Fruit fly (Drosophila melanogaster) whole organism, embryonic: ENCODE measurements around the gene be.
A peak's percentile ranks its signal among the peaks of the same experiment; 100 is the strongest.

Source experiments
- Antp ChIP-seq: fragments of 200-800 bp; sonication (Bioruptor generic); optimal IDR thresholded peaks from 3 replicates; lab custom pipeline; 2016; ENCODE audit warnings: missing biosample characterization, missing genetic modification characterization
- B-H2 ChIP-seq: fragments of 200-800 bp; sonication (Bioruptor generic); optimal IDR thresholded peaks from 2 replicates; lab custom pipeline; 2018; ENCODE audit warnings: missing biosample characterization, mild to moderate bottlenecking, missing genetic modification characterization
- CG10147 ChIP-seq: fragments of 200-800 bp; sonication (Bioruptor generic); optimal IDR thresholded peaks from 2 replicates; lab custom pipeline; 2019; ENCODE audit warnings: missing biosample characterization, mild to moderate bottlenecking, missing genetic modification characterization, moderate library complexity
- CG10366 ChIP-seq: fragments of 200-800 bp; sonication (Bioruptor generic); IDR thresholded peaks from 2 replicates; pipeline ENCODE4 v1.3.6; 2022; ENCODE audit warnings: missing biosample characterization, missing genetic modification characterization
- CG10543 ChIP-seq: fragments of 200-800 bp; sonication (Bioruptor generic); optimal IDR thresholded peaks from 3 replicates; lab custom pipeline; 2017; ENCODE audit warnings: missing biosample characterization, mild to moderate bottlenecking, missing genetic modification characterization, moderate library complexity
- CG10979 ChIP-seq: fragments of 200-800 bp; sonication (Bioruptor generic); optimal IDR thresholded peaks from 2 replicates; lab custom pipeline; 2018; ENCODE audit warnings: missing biosample characterization, mild to moderate bottlenecking, missing genetic modification characterization, moderate library complexity
- CG11398 ChIP-seq: fragments of 200-800 bp; sonication (Bioruptor generic); optimal IDR thresholded peaks from 2 replicates; lab custom pipeline; 2016; ENCODE audit warnings: missing biosample characterization, missing genetic modification characterization
- CG11504 ChIP-seq: fragments of 200-800 bp; sonication (Bioruptor generic); optimal IDR thresholded peaks from 3 replicates; lab custom pipeline; 2019; ENCODE audit warnings: missing biosample characterization, mild to moderate bottlenecking, missing genetic modification characterization, moderate library complexity
- CG11560 ChIP-seq: fragments of 200-800 bp; sonication (Bioruptor generic); IDR thresholded peaks from 3 replicates; pipeline ENCODE4 v1.3.6; 2022; ENCODE audit warnings: missing biosample characterization, missing genetic modification characterization
- CG12659 ChIP-seq: fragments of 200-800 bp; sonication (Bioruptor generic); optimal IDR thresholded peaks from 3 replicates; lab custom pipeline; 2017; ENCODE audit warnings: mild to moderate bottlenecking, missing biosample characterization, missing genetic modification reagents, missing genetic modification characterization
- CG13424 ChIP-seq: fragments of 200-800 bp; sonication (Bioruptor generic); optimal IDR thresholded peaks from 2 replicates; lab custom pipeline; 2019; ENCODE audit warnings: missing biosample characterization, mild to moderate bottlenecking, missing genetic modification characterization, moderate library complexity
- CG15514 ChIP-seq: fragments of 200-800 bp; sonication (Bioruptor generic); optimal IDR thresholded peaks from 3 replicates; lab custom pipeline; 2017; ENCODE audit warnings: missing biosample characterization, missing genetic modification characterization, mild to moderate bottlenecking, moderate library complexity, missing genetic modification reagents
- CG15601 ChIP-seq: fragments of 200-800 bp; sonication (Bioruptor generic); optimal IDR thresholded peaks from 3 replicates; lab custom pipeline; 2019; ENCODE audit warnings: missing biosample characterization, mild to moderate bottlenecking, missing genetic modification characterization, moderate library complexity
- CG15696 ChIP-seq: fragments of 200-800 bp; sonication (Bioruptor generic); optimal IDR thresholded peaks from 2 replicates; lab custom pipeline; 2019; ENCODE audit warnings: missing biosample characterization, mild to moderate bottlenecking, missing genetic modification characterization, moderate library complexity
- CG17186 ChIP-seq: fragments of 200-800 bp; sonication (Bioruptor generic); optimal IDR thresholded peaks from 3 replicates; lab custom pipeline; 2017; ENCODE audit warnings: missing biosample characterization, missing genetic modification reagents, missing genetic modification characterization
- CG17361 ChIP-seq: fragments of 200-800 bp; sonication (Bioruptor generic); IDR thresholded peaks from 3 replicates; pipeline ENCODE4 v1.3.6; 2022; ENCODE audit warnings: missing biosample characterization, missing genetic modification characterization
- CG17568 ChIP-seq: fragments of 200-800 bp; sonication (Bioruptor generic); optimal IDR thresholded peaks from 2 replicates; lab custom pipeline; 2018; ENCODE audit warnings: missing biosample characterization, mild to moderate bottlenecking, missing genetic modification characterization, moderate library complexity
- CG17829 ChIP-seq: fragments of 200-800 bp; optimal IDR thresholded peaks from 2 replicates; lab custom pipeline; 2019; ENCODE audit warnings: missing biosample characterization, mild to moderate bottlenecking, missing genetic modification characterization, moderate library complexity
- CG18262 ChIP-seq: fragments of 200-800 bp; optimal IDR thresholded peaks from 3 replicates; lab custom pipeline; 2019; ENCODE audit warnings: missing biosample characterization, mild to moderate bottlenecking, missing genetic modification characterization, moderate library complexity
- CG2120 ChIP-seq: fragments of 200-800 bp; sonication (Bioruptor generic); optimal IDR thresholded peaks from 3 replicates; lab custom pipeline; 2016; ENCODE audit warnings: missing biosample characterization, missing genetic modification characterization
- CG30020 ChIP-seq: fragments of 200-800 bp; optimal IDR thresholded peaks from 2 replicates; lab custom pipeline; 2019; ENCODE audit warnings: missing biosample characterization, mild to moderate bottlenecking, missing genetic modification characterization, moderate library complexity
- CG31441 ChIP-seq: fragments of 200-800 bp; sonication (Bioruptor generic); IDR thresholded peaks from 2 replicates; pipeline ENCODE4 v1.3.6; 2022; ENCODE audit warnings: missing biosample characterization, missing genetic modification characterization
- CG4424 ChIP-seq: fragments of 200-800 bp; sonication (Bioruptor generic); optimal IDR thresholded peaks from 3 replicates; lab custom pipeline; 2016; ENCODE audit warnings: missing biosample characterization, missing genetic modification characterization
- CG8924 ChIP-seq: fragments of 200-800 bp; optimal IDR thresholded peaks from 3 replicates; lab custom pipeline; 2019; ENCODE audit warnings: missing biosample characterization, mild to moderate bottlenecking, missing genetic modification characterization, moderate library complexity
- CG8944 ChIP-seq: fragments of 200-800 bp; sonication (Bioruptor generic); optimal IDR thresholded peaks from 3 replicates; lab custom pipeline; 2016; ENCODE audit warnings: missing biosample characterization, missing genetic modification characterization
- CoRest ChIP-seq: fragments of 200-800 bp; sonication (Bioruptor generic); optimal IDR thresholded peaks from 3 replicates; lab custom pipeline; 2018; ENCODE audit warnings: missing biosample characterization, mild to moderate bottlenecking, missing genetic modification characterization, moderate library complexity
- Dbx ChIP-seq: fragments of 200-800 bp; sonication (Bioruptor generic); IDR thresholded peaks from 3 replicates; pipeline ENCODE4 v1.3.6; 2022; ENCODE audit warnings: missing biosample characterization, missing genetic modification characterization
- Dp ChIP-seq: fragments of 200-800 bp; sonication (Bioruptor generic); optimal IDR thresholded peaks from 2 replicates; lab custom pipeline; 2018; ENCODE audit warnings: missing biosample characterization, mild to moderate bottlenecking, missing genetic modification characterization, moderate library complexity
- Hr3 ChIP-seq: fragments of 200-800 bp; sonication (Bioruptor generic); optimal IDR thresholded peaks from 3 replicates; lab custom pipeline; 2016; ENCODE audit warnings: missing biosample characterization, missing genetic modification characterization
- Hsf ChIP-seq: fragments of 200-800 bp; sonication (Bioruptor generic); optimal IDR thresholded peaks from 3 replicates; lab custom pipeline; 2016; ENCODE audit warnings: missing biosample characterization, missing genetic modification characterization
- Nf-YC ChIP-seq: fragments of 200-800 bp; optimal IDR thresholded peaks from 3 replicates; lab custom pipeline; 2019; ENCODE audit warnings: missing biosample characterization, mild to moderate bottlenecking, missing genetic modification characterization, moderate library complexity
- Ssrp ChIP-seq: fragments of 200-800 bp; sonication (Bioruptor generic); optimal IDR thresholded peaks from 2 replicates; lab custom pipeline; 2018; ENCODE audit warnings: missing biosample characterization, mild to moderate bottlenecking, missing genetic modification characterization, moderate library complexity
- bab2 ChIP-seq: fragments of 200-800 bp; sonication (Bioruptor generic); optimal IDR thresholded peaks from 2 replicates; lab custom pipeline; 2016; ENCODE audit warnings: missing biosample characterization, missing genetic modification characterization
- cato ChIP-seq: fragments of 200-800 bp; sonication (Bioruptor generic); optimal IDR thresholded peaks from 2 replicates; lab custom pipeline; 2016; ENCODE audit warnings: missing biosample characterization, missing genetic modification characterization, borderline replicate concordance
- exex ChIP-seq: fragments of 200-800 bp; sonication (Bioruptor generic); optimal IDR thresholded peaks from 4 replicates; lab custom pipeline; 2018; ENCODE audit warnings: missing biosample characterization, mild to moderate bottlenecking, missing genetic modification characterization, moderate library complexity
- mld ChIP-seq: fragments of 200-800 bp; sonication (Bioruptor generic); IDR thresholded peaks from 3 replicates; pipeline ENCODE4 v1.3.6; 2022; ENCODE audit warnings: missing biosample characterization, missing genetic modification characterization; ENCODE audit not compliant: partially characterized antibody
- nau ChIP-seq: fragments of 200-800 bp; sonication (Bioruptor generic); optimal IDR thresholded peaks from 3 replicates; lab custom pipeline; 2017; ENCODE audit warnings: missing biosample characterization, mild to moderate bottlenecking, missing genetic modification characterization, missing genetic modification reagents
- nerfin-2 ChIP-seq: fragments of 200-800 bp; sonication (Bioruptor generic); IDR thresholded peaks from 2 replicates; pipeline ENCODE4 v1.3.6; 2022; ENCODE audit warnings: missing biosample characterization, missing genetic modification characterization; ENCODE audit not compliant: partially characterized antibody
- nmo ChIP-seq: fragments of 200-800 bp; sonication (Bioruptor generic); optimal IDR thresholded peaks from 2 replicates; lab custom pipeline; 2018; ENCODE audit warnings: missing biosample characterization, mild to moderate bottlenecking, missing genetic modification characterization, moderate library complexity
- otp ChIP-seq: fragments of 200-800 bp; sonication (Bioruptor generic); IDR thresholded peaks from 3 replicates; pipeline ENCODE4, ENCODE4 v1.3.6; 2022; ENCODE audit warnings: missing biosample characterization, missing genetic modification characterization
- pros ChIP-seq: fragments of 200-800 bp; sonication (Bioruptor generic); optimal IDR thresholded peaks from 3 replicates; lab custom pipeline; 2019; ENCODE audit warnings: missing biosample characterization, mild to moderate bottlenecking, missing genetic modification characterization, moderate library complexity
- psq ChIP-seq: fragments of 200-800 bp; sonication (Bioruptor generic); optimal IDR thresholded peaks from 2 replicates; lab custom pipeline; 2017; ENCODE audit warnings: missing biosample characterization, missing genetic modification characterization
- pum ChIP-seq: fragments of 200-800 bp; sonication (Bioruptor generic); optimal IDR thresholded peaks from 2 replicates; lab custom pipeline; 2016; ENCODE audit warnings: missing biosample characterization, missing genetic modification characterization
- row ChIP-seq: fragments of 200-800 bp; sonication (Bioruptor generic); IDR thresholded peaks from 3 replicates; pipeline ENCODE4 v1.3.6; 2022; ENCODE audit warnings: missing biosample characterization, missing genetic modification characterization
- trem ChIP-seq: fragments of 200-800 bp; optimal IDR thresholded peaks from 3 replicates; lab custom pipeline; 2019; ENCODE audit warnings: missing biosample characterization, mild to moderate bottlenecking, missing genetic modification characterization, moderate library complexity
- zen ChIP-seq: fragments of 200-800 bp; sonication (Bioruptor generic); optimal IDR thresholded peaks from 3 replicates; lab custom pipeline; 2018; ENCODE audit warnings: missing biosample characterization, mild to moderate bottlenecking, missing genetic modification characterization, moderate library complexity

Gene be

dm6 chrX:15063404-15064062, 39.3 kb downstream of the be start, which contains the start of the genes hiw and ND-B18 (continued):
- no peak for TF ChIP-seq CG17568 (GFP tag; lab: Kevin White, UChicago)
- TF ChIP-seq CG13424, result peak; percentile 4
- no peak for TF ChIP-seq mld
- TF ChIP-seq CG17186 (GFP tag; lab: Kevin White, UChicago), result peak; percentile 61
- peak; percentile 12 for TF ChIP-seq CG15601 (tag; lab: Kevin White, UChicago)
- peak; percentile 64 for TF ChIP-seq Dp
- no peak for TF ChIP-seq pros (GFP tag; lab: Kevin White, UChicago)
- peak; percentile 21 for TF ChIP-seq CG2120
- TF ChIP-seq CG8944 (GFP tag; lab: Kevin White, UChicago), result no peak
- TF ChIP-seq nerfin-2 (GFP tag; lab: Robert Waterston, UW), result no peak
- no peak for TF ChIP-seq cato (GFP tag; lab: Kevin White, UChicago)
- no peak for TF ChIP-seq CG11398 (GFP tag; lab: Kevin White, UChicago)
- TF ChIP-seq, all 482 proteins: peak for 124

dm6 chrX:15066374-15067057, 42.3 kb downstream of the be start, which contains the start of the genes opm and dob:
TSS of gene opm (minus strand) at chrX:15066432.
TSS of gene dob (plus strand) at chrX:15067007.
- peak; percentile 64 for TF ChIP-seq nmo
- TF ChIP-seq CG10543, result peak; percentile 6
- TF ChIP-seq Antp, result no peak
- TF ChIP-seq CG10147 (GFP tag; lab: Kevin White, UChicago), result peak; percentile 20
- peak; percentile 32 for TF ChIP-seq CG2120
- TF ChIP-seq Dp, result peak; percentile 79
- TF ChIP-seq CG18262 (tag; lab: Kevin White, UChicago), result peak; percentile 37
- TF ChIP-seq CG31441 (GFP tag; lab: Robert Waterston, UW), result peak; percentile 35; the same call in 1 of the 2 replicates
- peak; percentile 56 for TF ChIP-seq CG17361 (GFP tag; lab: Robert Waterston, UW)
- TF ChIP-seq CG4424 (GFP tag; lab: Kevin White, UChicago), result peak; percentile 9
- TF ChIP-seq CG30020, result peak; percentile 48
- peak; percentile 9 for TF ChIP-seq Hr3
- no peak for TF ChIP-seq nau (GFP tag; lab: Kevin White, UChicago)
- peak; percentile 12 for TF ChIP-seq CG8924 (tag; lab: Kevin White, UChicago)
- TF ChIP-seq CG12659 (GFP tag; lab: Kevin White, UChicago), result peak; percentile 59
- TF ChIP-seq Ssrp (tag; lab: Kevin White, UChicago), result peak; percentile 27
- TF ChIP-seq Dbx (GFP tag; lab: Robert Waterston, UW), result no peak
- peak; percentile 24 for TF ChIP-seq zen (tag; lab: Kevin White, UChicago)
- TF ChIP-seq pum (GFP tag; lab: Kevin White, UChicago), result no peak
- peak; percentile 56 for TF ChIP-seq CG11504 (tag; lab: Kevin White, UChicago)
- TF ChIP-seq exex (tag; lab: Kevin White, UChicago), result peak; percentile 18
- TF ChIP-seq CG11560 (tag; lab: Robert Waterston, UW), result no peak
- no peak for TF ChIP-seq CG10366 (GFP tag; lab: Robert Waterston, UW)
- no peak for TF ChIP-seq otp
- TF ChIP-seq CG15514, result peak; percentile 48
- no peak for TF ChIP-seq psq
- TF ChIP-seq Nf-YC (tag; lab: Kevin White, UChicago), result peak; percentile 46
- peak; percentile 67 for TF ChIP-seq CoRest
- TF ChIP-seq bab2 (GFP tag; lab: Kevin White, UChicago), result peak; percentile 15
- TF ChIP-seq trem (tag; lab: Kevin White, UChicago), result peak; percentile 60
- peak; percentile 75 for TF ChIP-seq row (GFP tag; lab: Robert Waterston, UW)
- TF ChIP-seq CG15696 (tag; lab: Kevin White, UChicago), result peak; percentile 16
- TF ChIP-seq CG17829 (tag; lab: Kevin White, UChicago), result peak; percentile 35
- peak; percentile 5 for TF ChIP-seq Hsf
- TF ChIP-seq B-H2, result peak; percentile 0
- no peak for TF ChIP-seq CG10979
